Fruit fly (Drosophila melanogaster): Measurements from ENCODE around the gene tgy.

Gene tgy

dm6 chrX:19146421-19146952 is 19.4 kb upstream of the tgy start (continued):
- TF ChIP-seq B-H1 (GFP tag; IDR thresholded peaks at IDR 0.05), result no peak
- TF ChIP-seq Ets65A (GFP tag), result peak; percentile 97
- no peak for TF ChIP-seq CTCF (GFP tag; optimal IDR thresholded peaks at IDR 0.05)
- TF ChIP-seq sc (optimal IDR thresholded peaks at IDR 0.05), result no peak
- no peak for TF ChIP-seq sc (GFP tag; optimal IDR thresholded peaks at IDR 0.05)
- TF ChIP-seq H15 (GFP tag; IDR thresholded peaks at IDR 0.05), result no peak
- TF ChIP-seq dysf (GFP tag; IDR thresholded peaks at IDR 0.05), result 0 out of 3 replicates have a peak, but pooled peaks have one; percentile 48
- TF ChIP-seq CG1602 (GFP tag; optimal IDR thresholded peaks at IDR 0.05), result peak; percentile 17
- TF ChIP-seq Ravus (GFP tag; IDR thresholded peaks at IDR 0.05), result no peak
- peak; percentile 41 for TF ChIP-seq mam (GFP tag; optimal IDR thresholded peaks at IDR 0.05)
- TF ChIP-seq gt (GFP tag; IDR thresholded peaks at IDR 0.05), result no peak
- TF ChIP-seq ab (GFP tag; optimal IDR thresholded peaks at IDR 0.05), result no peak
- no peak for TF ChIP-seq usp (GFP tag; optimal IDR thresholded peaks at IDR 0.05)
- TF ChIP-seq CoRest (tag; optimal IDR thresholded peaks at IDR 0.05), result peak; percentile 17
- no peak for TF ChIP-seq CG9817 (tag; optimal IDR thresholded peaks at IDR 0.05)
- TF ChIP-seq CG7839 (tag; optimal IDR thresholded peaks at IDR 0.05), result peak; percentile 68
- no peak for TF ChIP-seq Stat92E (GFP tag; optimal IDR thresholded peaks at IDR 0.05)
- no peak for TF ChIP-seq z (GFP tag; IDR thresholded peaks at IDR 0.05)
- no peak for TF ChIP-seq CG11456 (GFP tag; IDR thresholded peaks at IDR 0.05)
- peak; percentile 64 for TF ChIP-seq sens (GFP tag)
- TF ChIP-seq kah (GFP tag; optimal IDR thresholded peaks at IDR 0.05), result no peak
- peak in 1 of 2 experiments; percentile 28 for TF ChIP-seq Eip74EF (GFP tag; optimal IDR thresholded peaks at IDR 0.05)
- TF ChIP-seq sna (GFP tag; IDR thresholded peaks at IDR 0.05; ENCODE audit: partially characterized antibody), result no peak
- TF ChIP-seq CG7745 (tag; optimal IDR thresholded peaks at IDR 0.05), result no peak
- TF ChIP-seq ac (GFP tag; optimal IDR thresholded peaks at IDR 0.05), result no peak
- TF ChIP-seq tio (GFP tag; optimal IDR thresholded peaks at IDR 0.05), result peak; percentile 13
- peak; percentile 53 for TF ChIP-seq Dad (GFP tag; optimal IDR thresholded peaks at IDR 0.05)
- TF ChIP-seq Rx (GFP tag; IDR thresholded peaks at IDR 0.05), result no peak
- no peak for TF ChIP-seq gce (GFP tag; IDR thresholded peaks at IDR 0.05)
- no peak for TF ChIP-seq en (GFP tag; optimal IDR thresholded peaks at IDR 0.05)
- TF ChIP-seq CG16779 (GFP tag; IDR thresholded peaks at IDR 0.05), result no peak
- peak; percentile 33 for TF ChIP-seq Oli (tag; optimal IDR thresholded peaks at IDR 0.05)
- TF ChIP-seq Elba2 (GFP tag; optimal IDR thresholded peaks at IDR 0.05), result no peak
- no peak for TF ChIP-seq luna (GFP tag; optimal IDR thresholded peaks at IDR 0.05)
- TF ChIP-seq pnt (GFP tag; optimal IDR thresholded peaks at IDR 0.05), result peak; percentile 11
- TF ChIP-seq Chrac-16 (GFP tag; optimal IDR thresholded peaks at IDR 0.05), result peak; percentile 32
- TF ChIP-seq CG13624 (GFP tag; optimal IDR thresholded peaks at IDR 0.05), result peak; percentile 72
- TF ChIP-seq CG3847 (GFP tag; IDR thresholded peaks at IDR 0.05), result peak; percentile 14; the same call in 1 of the 2 replicates
- no peak for TF ChIP-seq CG10267 (tag; optimal IDR thresholded peaks at IDR 0.05)
- no peak for TF ChIP-seq Awh (GFP tag; IDR thresholded peaks at IDR 0.05)
- TF ChIP-seq Bteb2 (GFP tag; optimal IDR thresholded peaks at IDR 0.05), result peak; percentile 37
- TF ChIP-seq vvl (GFP tag; IDR thresholded peaks at IDR 0.05), result 0 out of 2 replicates have a peak, but pooled peaks have one; percentile 24
- peak; percentile 19 for TF ChIP-seq pho (GFP tag; optimal IDR thresholded peaks at IDR 0.05)
- no peak for TF ChIP-seq bigmax (GFP tag; optimal IDR thresholded peaks at IDR 0.05)
- 0 out of 3 replicates have a peak, but pooled peaks have one; percentile 34 for TF ChIP-seq Optix (GFP tag; IDR thresholded peaks at IDR 0.05)
- TF ChIP-seq CG4404 (GFP tag; IDR thresholded peaks at IDR 0.05), result no peak
- TF ChIP-seq wor (GFP tag; IDR thresholded peaks at IDR 0.05), result no peak
- TF ChIP-seq CG18599 (GFP tag; optimal IDR thresholded peaks at IDR 0.05), result peak; percentile 23
- no peak; the same call in 1 of the 2 replicates for TF ChIP-seq Adf1 (GFP tag; IDR thresholded peaks at IDR 0.05)
- no peak for TF ChIP-seq CG6272 (GFP tag; IDR thresholded peaks at IDR 0.05)
- TF ChIP-seq CG14965 (GFP tag; optimal IDR thresholded peaks at IDR 0.05; ENCODE audit: borderline replicate concordance), result no peak
- no peak for TF ChIP-seq Sox100B (GFP tag; optimal IDR thresholded peaks at IDR 0.05)
- no peak for TF ChIP-seq CG4328 (GFP tag; optimal IDR thresholded peaks at IDR 0.05)
